Fruit fly (Drosophila melanogaster) whole organism, prepupa: ENCODE data around the gene CG15642.

ENCODE experiments used
- CG11762 ChIP-seq: fragments of 200-800 bp; sonication (Bioruptor generic); optimal IDR thresholded peaks from 3 replicates; lab custom pipeline; 2016; ENCODE audit warnings: missing biosample characterization, missing genetic modification characterization; ENCODE audit not compliant: insufficient read depth
- CG11902 ChIP-seq: fragments of 200-800 bp; sonication (Bioruptor generic); optimal IDR thresholded peaks from 3 replicates; lab custom pipeline; 2016; ENCODE audit warnings: missing biosample characterization, missing genetic modification characterization
- CG15336 ChIP-seq: fragments of 200-800 bp; sonication (Bioruptor generic); IDR thresholded peaks from 2 replicates; pipeline ENCODE4 v1.3.6; 2022; ENCODE audit warnings: missing biosample characterization, missing genetic modification characterization
- CG1621 ChIP-seq: fragments of 200-800 bp; sonication (Bioruptor generic); optimal IDR thresholded peaks from 3 replicates; lab custom pipeline; 2018; ENCODE audit warnings: missing biosample characterization, mild to moderate bottlenecking, missing genetic modification characterization
- CG16779 ChIP-seq: fragments of 200-800 bp; sonication (Bioruptor generic); optimal IDR thresholded peaks from 3 replicates; lab custom pipeline; 2017; ENCODE audit warnings: missing biosample characterization, mild to moderate bottlenecking, missing genetic modification characterization
- CG3032 ChIP-seq: fragments of 200-800 bp; optimal IDR thresholded peaks from 2 replicates; lab custom pipeline; 2019; ENCODE audit warnings: missing biosample characterization, mild to moderate bottlenecking, missing genetic modification characterization, moderate library complexity
- CG31627 ChIP-seq: fragments of 200-800 bp; sonication (Bioruptor generic); optimal IDR thresholded peaks from 3 replicates; lab custom pipeline; 2016; ENCODE audit warnings: missing biosample characterization, missing genetic modification characterization
- CG32006 ChIP-seq: fragments of 200-800 bp; sonication (Bioruptor generic); optimal IDR thresholded peaks from 3 replicates; lab custom pipeline; 2017; ENCODE audit warnings: missing biosample characterization, mild to moderate bottlenecking, missing genetic modification characterization
- CG34406 ChIP-seq: fragments of 200-800 bp; sonication (Bioruptor generic); optimal IDR thresholded peaks from 3 replicates; lab custom pipeline; 2016; ENCODE audit warnings: missing biosample characterization, missing genetic modification characterization
- CG4318 ChIP-seq: fragments of 200-800 bp; sonication (Bioruptor generic); optimal IDR thresholded peaks from 3 replicates; lab custom pipeline; 2017; ENCODE audit warnings: missing biosample characterization, mild to moderate bottlenecking, missing genetic modification characterization
- CG6276 ChIP-seq: fragments of 200-800 bp; sonication (Bioruptor generic); optimal IDR thresholded peaks from 2 replicates; lab custom pipeline; 2017; ENCODE audit warnings: missing biosample characterization, mild to moderate bottlenecking, missing genetic modification characterization
- CG6792 ChIP-seq: fragments of 200-800 bp; sonication (Bioruptor generic); optimal IDR thresholded peaks from 3 replicates; lab custom pipeline; 2016; ENCODE audit warnings: missing biosample characterization, missing genetic modification characterization
- CG8119 ChIP-seq: fragments of 200-800 bp; sonication (Bioruptor generic); IDR thresholded peaks from 3 replicates; pipeline ENCODE4 v1.3.6; 2022; ENCODE audit warnings: missing biosample characterization, missing genetic modification characterization
- CG9139 ChIP-seq: fragments of 200-800 bp; sonication (Bioruptor generic); optimal IDR thresholded peaks from 3 replicates; lab custom pipeline; 2017; ENCODE audit warnings: missing biosample characterization, mild to moderate bottlenecking, missing genetic modification characterization
- Eip75B ChIP-seq: fragments of 200-800 bp; sonication (Bioruptor generic); optimal IDR thresholded peaks from 3 replicates; lab custom pipeline; 2016; ENCODE audit warnings: missing biosample characterization, missing genetic modification characterization
- Eip78C ChIP-seq: fragments of 200-800 bp; sonication (Bioruptor generic); peaks from one replicate; lab custom pipeline; 2016; ENCODE audit warnings: missing biosample characterization, missing genetic modification characterization
- Eip93F ChIP-seq: fragments of 200-800 bp; sonication (Bioruptor generic); optimal IDR thresholded peaks from 2 replicates; lab custom pipeline; 2016; ENCODE audit warnings: missing biosample characterization, mild to moderate bottlenecking, missing genetic modification characterization
- Ets96B ChIP-seq: fragments of 200-800 bp; optimal IDR thresholded peaks from 2 replicates; lab custom pipeline; 2019; ENCODE audit warnings: missing biosample characterization, mild to moderate bottlenecking, missing genetic modification characterization, moderate library complexity
- Gug ChIP-seq: fragments of 200-800 bp; sonication (Bioruptor generic); IDR thresholded peaks from 2 replicates; pipeline ENCODE4 v1.3.6; 2022; ENCODE audit warnings: missing biosample characterization, missing genetic modification characterization
- Hr4 ChIP-seq: fragments of 200-800 bp; sonication (Bioruptor generic); optimal IDR thresholded peaks from 3 replicates; lab custom pipeline; 2016; ENCODE audit warnings: missing biosample characterization, missing genetic modification characterization
- Met ChIP-seq: fragments of 200-800 bp; sonication (Bioruptor generic); optimal IDR thresholded peaks from 3 replicates; lab custom pipeline; 2016; ENCODE audit warnings: missing biosample characterization, missing genetic modification characterization
- Smox ChIP-seq: fragments of 200-800 bp; sonication (Bioruptor generic); optimal IDR thresholded peaks from 3 replicates; lab custom pipeline; 2016; ENCODE audit warnings: missing biosample characterization, missing genetic modification characterization
- acj6 ChIP-seq: fragments of 200-800 bp; sonication (Bioruptor generic); optimal IDR thresholded peaks from 3 replicates; lab custom pipeline; 2016; ENCODE audit warnings: missing biosample characterization, missing genetic modification characterization
- dsx ChIP-seq: fragments of 200-800 bp; optimal IDR thresholded peaks from 3 replicates; lab custom pipeline; 2019; ENCODE audit warnings: missing biosample characterization, mild to moderate bottlenecking, missing genetic modification characterization, moderate library complexity; ENCODE audit not compliant: poor library complexity, severe bottlenecking
- eg ChIP-seq: fragments of 200-800 bp; sonication (Bioruptor generic); IDR thresholded peaks from 3 replicates; pipeline ENCODE4 v1.3.6; 2022; ENCODE audit warnings: missing biosample characterization, missing genetic modification characterization
- fd59A ChIP-seq: fragments of 200-800 bp; sonication (Bioruptor generic); optimal IDR thresholded peaks from 2 replicates; lab custom pipeline; 2017; ENCODE audit warnings: missing biosample characterization, mild to moderate bottlenecking, missing genetic modification characterization, missing genetic modification reagents
- fd85E ChIP-seq: fragments of 200-800 bp; sonication (Bioruptor generic); optimal IDR thresholded peaks from 3 replicates; lab custom pipeline; 2016; ENCODE audit warnings: missing biosample characterization, missing genetic modification characterization
- fkh ChIP-seq: fragments of 200-800 bp; sonication (Bioruptor generic); optimal IDR thresholded peaks from 3 replicates; lab custom pipeline; 2017; ENCODE audit warnings: missing biosample characterization, mild to moderate bottlenecking, missing genetic modification characterization, moderate library complexity
- lz ChIP-seq: fragments of 200-800 bp; sonication (Bioruptor generic); optimal IDR thresholded peaks from 3 replicates; lab custom pipeline; 2016; ENCODE audit warnings: missing biosample characterization, missing genetic modification characterization
- pdm3 ChIP-seq: fragments of 200-800 bp; sonication (Bioruptor generic); optimal IDR thresholded peaks from 3 replicates; lab custom pipeline; 2016; ENCODE audit warnings: missing biosample characterization, missing genetic modification characterization
- spab ChIP-seq: fragments of 200-800 bp; sonication (Bioruptor generic); optimal IDR thresholded peaks from 2 replicates; lab custom pipeline; 2017; ENCODE audit warnings: missing biosample characterization, mild to moderate bottlenecking, missing genetic modification characterization, missing genetic modification reagents
- ss ChIP-seq, 2 experiments: fragments of 200-800 bp; sonication (Bioruptor generic); optimal IDR thresholded peaks; 2 replicates in 1 of 2; 3 replicates in 1 of 2; lab custom pipeline; 2017 to 2018; ENCODE audit warnings: mild to moderate bottlenecking in 2 of 2, missing biosample characterization in 2 of 2, missing genetic modification characterization in 2 of 2, moderate library complexity in 1 of 2
- svp ChIP-seq: fragments of 200-800 bp; sonication (Bioruptor generic); peaks from one replicate; lab custom pipeline; 2016; ENCODE audit warnings: missing biosample characterization, missing genetic modification characterization
- topi ChIP-seq: fragments of 200-800 bp; sonication (Bioruptor generic); optimal IDR thresholded peaks from 3 replicates; lab custom pipeline; 2016; ENCODE audit warnings: missing biosample characterization, missing genetic modification characterization
- vri ChIP-seq: fragments of 200-800 bp; sonication (Bioruptor generic); optimal IDR thresholded peaks from 3 replicates; lab custom pipeline; 2016; ENCODE audit warnings: missing biosample characterization, mild to moderate bottlenecking, missing genetic modification characterization

The CG15642 gene

DNA sequence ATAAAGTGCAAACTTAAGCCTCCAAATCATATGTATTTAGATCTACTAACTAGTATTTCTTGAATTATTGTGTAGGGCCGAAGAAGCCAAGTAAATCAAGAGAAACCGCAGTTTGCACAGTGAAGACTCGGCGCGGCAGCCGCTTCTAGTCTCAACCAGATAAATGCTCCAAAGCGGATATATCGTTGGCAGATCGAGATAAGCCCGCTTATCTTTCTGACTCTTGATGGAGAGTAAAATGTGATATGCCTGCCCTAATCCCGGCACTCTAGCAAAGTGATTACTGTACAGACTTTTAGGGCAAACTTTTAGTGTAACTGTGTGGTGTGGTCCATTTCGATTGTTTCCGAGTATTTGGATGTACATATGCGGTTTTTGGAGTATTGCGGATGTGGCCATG lies 18.7 kb downstream of the CG15642 start (continued):
- no peak for TF ChIP-seq CG11762
- TF ChIP-seq topi: no peak
- TF ChIP-seq vri: no peak
- TF ChIP-seq dsx (GFP tag; lab: Kevin White, UChicago): no peak
- no peak for TF ChIP-seq CG9139 (GFP tag; lab: Kevin White, UChicago)
- peak; percentile 32; the same call in 1 of the 3 replicates for TF ChIP-seq eg (GFP tag; lab: Robert Waterston, UW)
- TF ChIP-seq spab (GFP tag; lab: Kevin White, UChicago): no peak
- TF ChIP-seq CG16779 (tag; lab: Kevin White, UChicago): no peak
- TF ChIP-seq svp (GFP tag; lab: Kevin White, UChicago): peak; percentile 50
- no peak for TF ChIP-seq fkh (GFP tag; lab: Kevin White, UChicago)
- TF ChIP-seq fd59A (GFP tag; lab: Kevin White, UChicago): no peak
- TF ChIP-seq CG15336 (GFP tag; lab: Robert Waterston, UW): peak; percentile 17; the same call in 1 of the 2 replicates
- no peak for TF ChIP-seq CG11902 (GFP tag; lab: Kevin White, UChicago)
- no peak for TF ChIP-seq acj6 (GFP tag; lab: Kevin White, UChicago)
- no peak for TF ChIP-seq Eip93F (GFP tag; lab: Kevin White, UChicago)
- peak; percentile 30 for TF ChIP-seq Eip78C (GFP tag; lab: Kevin White, UChicago)
- TF ChIP-seq lz: no peak
- TF ChIP-seq CG1621 (tag; lab: Kevin White, UChicago): no peak
- TF ChIP-seq CG6276 (GFP tag; lab: Kevin White, UChicago): no peak
- TF ChIP-seq, all 60 proteins: peak for 13

- no peak for TF ChIP-seq fd85E
- peak; percentile 92 for TF ChIP-seq svp (GFP tag; lab: Kevin White, UChicago)
- TF ChIP-seq CG34406 (GFP tag; lab: Kevin White, UChicago): no peak
- TF ChIP-seq CG16779 (tag; lab: Kevin White, UChicago): no peak
- TF ChIP-seq pdm3 (GFP tag; lab: Kevin White, UChicago): no peak
- TF ChIP-seq Gug (GFP tag; lab: Robert Waterston, UW): no peak
- TF ChIP-seq Smox (GFP tag; lab: Kevin White, UChicago): no peak
- TF ChIP-seq, all 60 proteins: peak for 1
Observed at dm6 chrX:15448136-15448535, 19.4 kb downstream of the CG15642 start.

DNA sequence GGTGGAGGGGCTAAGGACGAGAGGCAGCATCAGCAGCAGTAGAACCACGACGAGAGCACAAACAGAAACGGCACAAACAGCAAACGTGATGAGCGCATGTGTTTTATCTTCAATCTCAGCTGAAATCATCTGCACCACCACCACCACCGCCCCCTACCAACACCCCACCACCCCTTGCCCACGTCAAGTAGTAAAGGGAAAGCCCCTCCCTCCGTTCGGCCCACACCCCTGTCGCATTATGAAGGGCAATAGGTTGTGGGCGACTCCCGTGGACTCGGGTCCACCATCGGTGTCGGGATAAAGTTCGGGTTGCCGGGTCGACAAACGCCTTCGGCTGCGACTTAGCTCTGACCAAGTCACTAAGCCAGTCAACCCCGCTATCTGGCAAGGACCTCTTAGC lies 24.1 kb downstream of the CG15642 start:
- TF ChIP-seq CG32006: no peak
- no peak for TF ChIP-seq lz
- no peak for TF ChIP-seq CG31627 (GFP tag; lab: Kevin White, UChicago)
- no peak for TF ChIP-seq CG4318 (GFP tag; lab: Kevin White, UChicago)
- no peak for TF ChIP-seq CG3032 (tag; lab: Kevin White, UChicago)
- no peak for TF ChIP-seq eg (GFP tag; lab: Robert Waterston, UW)
- no peak for TF ChIP-seq CG6792 (GFP tag; lab: Kevin White, UChicago)
- TF ChIP-seq Met (GFP tag; lab: Kevin White, UChicago): no peak
- no peak for TF ChIP-seq Eip75B
- TF ChIP-seq Smox (GFP tag; lab: Kevin White, UChicago): no peak

- TF ChIP-seq CG11902 (GFP tag; lab: Kevin White, UChicago) (no peak), CG32006 (no peak), CG4318 (GFP tag; lab: Kevin White, UChicago) (no peak), ss (GFP tag; optimal IDR thresholded peaks at IDR 0.05; lab: Kevin White, UChicago) (no peak), vri (no peak), Ets96B (tag; lab: Kevin White, UChicago) (no peak), Eip75B (no peak), Hr4 (no peak), Met (GFP tag; lab: Kevin White, UChicago) (no peak), topi (no peak), CG8119 (GFP tag; lab: Robert Waterston, UW) (no peak), svp (GFP tag; lab: Kevin White, UChicago) (no peak)
- TF ChIP-seq, all 60 proteins: peak for 0
Observed at dm6 chrX:15441245-15441644, 26.3 kb downstream of the CG15642 start, which contains the start of gene Cngl. Gene Cngl, minus strand, starts transcription at chrX:15441252.
